Fruit fly (Drosophila melanogaster) whole organism, adult: ENCODE results near the gene CG14852.

Source experiments
- CG11617 ChIP-seq: fragments of 200-800 bp; sonication (Bioruptor generic); optimal IDR thresholded peaks from 2 replicates; lab custom pipeline; 2017; ENCODE audit warnings: mild to moderate bottlenecking, missing biosample characterization, missing genetic modification reagents, missing genetic modification characterization
- CG12768 ChIP-seq: fragments of 200-800 bp; sonication (Bioruptor generic); optimal IDR thresholded peaks from 2 replicates; lab custom pipeline; 2017; ENCODE audit warnings: missing biosample characterization, missing genetic modification characterization, mild to moderate bottlenecking, moderate library complexity, missing genetic modification reagents
- CG14711 ChIP-seq: fragments of 200-800 bp; sonication (Bioruptor generic); optimal IDR thresholded peaks from 2 replicates; lab custom pipeline; 2018; ENCODE audit warnings: missing biosample characterization, mild to moderate bottlenecking, missing genetic modification characterization, moderate library complexity
- CG1620 ChIP-seq: fragments of 200-800 bp; sonication (Bioruptor generic); optimal IDR thresholded peaks from 2 replicates; lab custom pipeline; 2016; ENCODE audit warnings: missing biosample characterization, missing genetic modification characterization
- CG33017 ChIP-seq: fragments of 200-800 bp; sonication (Bioruptor generic); optimal IDR thresholded peaks from 2 replicates; lab custom pipeline; 2018; ENCODE audit warnings: missing biosample characterization, mild to moderate bottlenecking, missing genetic modification characterization, moderate library complexity
- CG5204 ChIP-seq: fragments of 200-800 bp; sonication (Bioruptor generic); optimal IDR thresholded peaks from 2 replicates; lab custom pipeline; 2016; ENCODE audit warnings: missing biosample characterization, missing genetic modification characterization
- CG7045 ChIP-seq: fragments of 200-800 bp; sonication (Bioruptor generic); optimal IDR thresholded peaks from 2 replicates; lab custom pipeline; 2017; ENCODE audit warnings: missing biosample characterization, mild to moderate bottlenecking, missing genetic modification characterization
- CG7101 ChIP-seq: fragments of 200-800 bp; sonication (Bioruptor generic); optimal IDR thresholded peaks from 2 replicates; lab custom pipeline; 2018; ENCODE audit warnings: missing biosample characterization, mild to moderate bottlenecking, missing genetic modification characterization, moderate library complexity
- Clk ChIP-seq: fragments of 200-800 bp; sonication (Bioruptor generic); optimal IDR thresholded peaks from 2 replicates; lab custom pipeline; 2017; ENCODE audit warnings: missing biosample characterization, missing genetic modification characterization
- Crg-1 ChIP-seq: fragments of 200-800 bp; sonication (Bioruptor generic); optimal IDR thresholded peaks from 2 replicates; lab custom pipeline; 2016; ENCODE audit warnings: missing biosample characterization, missing genetic modification characterization
- Hr96 ChIP-seq: fragments of 200-800 bp; sonication (Bioruptor generic); optimal IDR thresholded peaks from 2 replicates; lab custom pipeline; 2016; ENCODE audit warnings: missing biosample characterization, missing genetic modification characterization
- Mnt ChIP-seq: fragments of 200-800 bp; sonication (Bioruptor generic); optimal IDR thresholded peaks from 2 replicates; lab custom pipeline; 2016; ENCODE audit warnings: missing biosample characterization, mild to moderate bottlenecking, missing genetic modification characterization
- bab1 ChIP-seq: fragments of 200-800 bp; sonication (Bioruptor generic); optimal IDR thresholded peaks from 3 replicates; lab custom pipeline; 2019; ENCODE audit warnings: missing biosample characterization, mild to moderate bottlenecking, missing genetic modification characterization, moderate library complexity
- cic ChIP-seq: fragments of 200-800 bp; sonication (Bioruptor generic); optimal IDR thresholded peaks from 2 replicates; lab custom pipeline; 2017; ENCODE audit warnings: missing biosample characterization, mild to moderate bottlenecking, missing genetic modification characterization, moderate library complexity
- cnc ChIP-seq, 2 experiments: fragments of >200 bp; optimal IDR thresholded peaks; 2 replicates each; lab custom pipeline; 2017
- kay ChIP-seq: fragments of 200-800 bp; sonication (Bioruptor generic); peaks from one replicate; lab custom pipeline; 2016; ENCODE audit warnings: missing biosample characterization, missing genetic modification characterization, borderline replicate concordance
- ovo ChIP-seq: fragments of 200-800 bp; sonication (Bioruptor generic); optimal IDR thresholded peaks from 2 replicates; lab custom pipeline; 2016; ENCODE audit warnings: missing biosample characterization, missing genetic modification characterization
- pad ChIP-seq: fragments of 200-800 bp; sonication (Bioruptor generic); optimal IDR thresholded peaks from 3 replicates; lab custom pipeline; 2017; ENCODE audit warnings: missing biosample characterization, missing genetic modification characterization, mild to moderate bottlenecking, moderate library complexity, missing genetic modification reagents
- tj ChIP-seq: fragments of 200-800 bp; sonication (Bioruptor generic); optimal IDR thresholded peaks from 3 replicates; lab custom pipeline; 2017; ENCODE audit warnings: missing biosample characterization, mild to moderate bottlenecking, missing genetic modification characterization, moderate library complexity
- toe ChIP-seq: fragments of 200-800 bp; sonication (Bioruptor generic); optimal IDR thresholded peaks from 2 replicates; lab custom pipeline; 2016; ENCODE audit warnings: missing biosample characterization, missing genetic modification characterization

CG14852 gene

DNA sequence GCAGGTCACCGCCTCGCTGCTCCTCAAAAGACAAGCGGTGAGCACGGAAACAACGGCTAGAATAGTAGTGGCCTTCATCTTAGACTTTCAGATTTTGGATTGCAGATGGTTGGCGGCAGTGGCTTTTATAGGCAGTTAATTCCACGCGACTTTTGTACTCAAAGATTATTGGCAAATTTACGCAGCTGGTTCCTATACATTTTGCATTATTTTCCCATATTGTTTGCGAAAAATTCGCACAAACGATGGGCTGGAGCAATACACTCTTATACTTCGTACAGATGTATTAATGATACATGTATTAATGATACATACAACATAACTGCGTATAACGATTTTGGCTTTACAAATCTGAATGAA is 1.0 kb upstream of the CG14852 start, which contains the start of gene CG8087:
Gene CG8087 (minus strand): TSS at position 101 of the 360 bp plus-strand sequence.
- TF ChIP-seq Crg-1 (GFP tag; lab: Kevin White, UChicago): no peak
- TF ChIP-seq CG1620: no peak
- TF ChIP-seq CG12768: no peak
- no peak for TF ChIP-seq ovo (GFP tag; lab: Kevin White, UChicago)
- TF ChIP-seq kay (GFP tag; lab: Kevin White, UChicago): no peak
- no peak for TF ChIP-seq CG5204 (GFP tag; lab: Kevin White, UChicago)

DNA sequence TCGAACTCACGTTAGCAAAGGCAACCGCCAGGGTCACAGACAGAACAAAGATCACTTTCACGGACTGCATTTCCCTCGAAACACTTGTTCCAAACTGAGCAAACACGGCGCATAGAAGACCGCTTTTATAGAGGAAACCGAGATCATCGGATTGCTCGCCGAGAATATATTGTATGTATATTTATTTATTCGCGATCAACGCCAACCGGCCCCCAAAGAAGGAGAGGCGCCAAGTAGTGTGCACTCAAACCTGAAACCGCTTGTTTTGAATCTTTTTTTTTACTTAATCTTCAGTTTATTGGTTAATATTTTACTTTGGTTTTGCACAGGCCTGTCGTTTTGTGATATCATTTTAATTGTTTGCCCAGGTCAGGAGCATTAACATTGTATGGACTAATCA is 1.6 kb downstream of the CG14852 start, which contains the start of gene CG31313:
Gene CG31313 (minus strand): TSS at position 101 of the 400 bp plus-strand sequence.
- TF ChIP-seq cnc (optimal IDR thresholded peaks at IDR 0.05; lab: Kevin White, UChicago) (no peak), CG7101 (tag; lab: Kevin White, UChicago) (no peak), Hr96 (GFP tag; lab: Kevin White, UChicago) (no peak), CG33017 (tag; lab: Kevin White, UChicago) (no peak), cic (GFP tag; lab: Kevin White, UChicago) (no peak), toe (GFP tag; lab: Kevin White, UChicago) (no peak), pad (GFP tag; lab: Kevin White, UChicago) (no peak), ovo (GFP tag; lab: Kevin White, UChicago) (no peak), CG1620 (no peak), tj (GFP tag; lab: Kevin White, UChicago) (no peak), bab1 (GFP tag; lab: Kevin White, UChicago) (no peak), CG12768 (no peak)

DNA sequence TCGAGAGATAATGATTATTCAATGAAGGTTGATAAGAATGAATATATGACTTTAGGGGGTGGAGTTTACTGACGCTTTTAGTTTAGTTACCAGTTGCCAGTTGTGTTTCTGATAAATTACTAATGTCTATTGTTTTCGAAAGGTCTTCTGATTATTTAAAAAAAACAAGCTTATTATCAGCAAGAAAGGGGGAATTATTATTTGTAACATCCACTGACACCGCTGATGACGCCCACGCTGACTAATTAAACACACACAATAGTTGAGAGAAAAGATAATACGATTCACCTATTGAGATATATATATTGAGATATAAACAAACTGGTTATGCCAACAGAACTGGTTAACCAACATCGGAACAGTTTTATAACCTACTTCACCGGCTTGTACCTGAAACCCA is 2.1 kb downstream of the CG14852 start:
- TF ChIP-seq Crg-1 (GFP tag; lab: Kevin White, UChicago) (no peak), cic (GFP tag; lab: Kevin White, UChicago) (peak; percentile 12), CG12768 (no peak), CG14711 (tag; lab: Kevin White, UChicago) (no peak), kay (GFP tag; lab: Kevin White, UChicago) (peak; percentile 97), CG1620 (no peak), CG33017 (tag; lab: Kevin White, UChicago) (no peak), bab1 (GFP tag; lab: Kevin White, UChicago) (no peak), toe (GFP tag; lab: Kevin White, UChicago) (no peak), Mnt (GFP tag; lab: Kevin White, UChicago) (no peak), cnc (optimal IDR thresholded peaks at IDR 0.05; lab: Kevin White, UChicago) (no peak)

DNA sequence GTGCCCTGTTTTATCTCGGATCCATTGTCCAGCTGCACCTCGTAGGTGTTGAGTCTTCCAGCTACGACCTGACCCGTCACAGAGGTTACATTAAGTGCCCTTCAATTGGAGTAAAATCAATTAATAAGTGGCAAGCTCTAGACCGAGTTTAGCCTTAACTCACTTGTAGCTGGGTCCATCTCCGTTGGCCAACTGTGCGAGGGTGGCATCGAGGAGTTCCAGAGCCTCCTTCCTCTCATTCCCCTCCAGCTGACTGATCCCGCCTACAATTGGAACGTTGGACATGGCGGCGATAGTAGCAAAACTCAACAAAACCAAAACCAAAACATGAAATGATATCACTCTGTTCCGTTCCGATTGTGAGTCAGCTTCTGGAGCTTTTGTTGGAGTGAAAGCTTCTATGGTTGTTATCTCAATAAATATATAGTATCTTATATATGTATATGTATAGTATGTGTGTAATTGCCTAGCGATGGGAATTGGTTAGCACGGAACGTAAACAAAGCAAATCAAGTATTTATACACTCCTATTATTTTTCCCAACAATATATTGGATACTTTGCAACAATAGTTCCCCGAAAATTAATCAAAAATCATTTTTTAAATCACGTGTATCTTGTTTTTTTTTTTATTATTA is 2.9 kb downstream of the CG14852 start, which contains the start of gene CG8066:
Gene CG8066 (minus strand): TSS at position 347 of the 637 bp plus-strand sequence.
- TF ChIP-seq tj (GFP tag; lab: Kevin White, UChicago) (no peak), Clk (GFP tag; lab: Kevin White, UChicago) (no peak), Mnt (GFP tag; lab: Kevin White, UChicago) (no peak), CG1620 (no peak), CG33017 (tag; lab: Kevin White, UChicago) (peak; percentile 68), CG7101 (tag; lab: Kevin White, UChicago) (peak; percentile 23), bab1 (GFP tag; lab: Kevin White, UChicago) (no peak), CG14711 (tag; lab: Kevin White, UChicago) (peak; percentile 46), CG12768 (peak; percentile 18), cnc (optimal IDR thresholded peaks at IDR 0.05; lab: Kevin White, UChicago) (no peak), ovo (GFP tag; lab: Kevin White, UChicago) (peak; percentile 1), CG5204 (GFP tag; lab: Kevin White, UChicago) (no peak), Hr96 (GFP tag; lab: Kevin White, UChicago) (no peak), CG11617 (GFP tag; lab: Kevin White, UChicago) (peak; percentile 42), Crg-1 (GFP tag; lab: Kevin White, UChicago) (no peak), CG7045 (GFP tag; lab: Kevin White, UChicago) (no peak), pad (GFP tag; lab: Kevin White, UChicago) (no peak), kay (GFP tag; lab: Kevin White, UChicago) (peak; percentile 98), toe (GFP tag; lab: Kevin White, UChicago) (peak; percentile 52), cic (GFP tag; lab: Kevin White, UChicago) (peak; percentile 75)

DNA sequence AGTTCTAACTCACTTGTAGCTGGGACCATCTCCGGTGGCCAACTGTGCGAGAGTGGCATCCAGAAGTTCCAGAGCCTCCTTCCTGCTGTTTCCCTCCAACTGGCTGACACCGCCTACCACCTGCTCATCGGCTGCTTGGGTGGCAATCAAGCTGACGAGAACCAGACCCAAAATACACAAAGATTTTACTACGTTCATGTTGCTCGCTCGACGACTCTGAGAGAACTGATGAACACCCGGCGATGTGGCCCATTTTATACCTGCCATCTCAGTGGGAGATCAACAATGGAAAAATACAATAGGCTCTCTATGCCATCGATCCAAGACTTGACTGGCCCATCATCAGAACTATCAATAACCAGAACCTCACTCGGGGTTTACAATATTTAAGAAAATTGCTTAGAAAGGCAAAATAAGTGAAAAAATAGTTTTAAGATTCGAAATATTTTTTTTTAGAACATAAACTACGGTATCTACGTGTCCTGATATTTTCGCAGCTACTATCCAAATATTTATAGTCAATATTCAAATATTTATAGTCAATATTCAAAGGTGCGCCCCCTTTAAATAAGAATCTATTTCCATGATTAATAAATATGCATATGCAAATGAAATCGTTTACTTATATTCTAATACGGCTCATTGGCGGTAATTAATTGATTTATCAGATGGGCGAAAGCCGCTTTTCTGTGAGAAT is 3.8 kb downstream of the CG14852 start, which contains the start of gene Cys:
Gene Cys (minus strand): TSS at position 234 of the 697 bp plus-strand sequence.
- no peak for TF ChIP-seq tj (GFP tag; lab: Kevin White, UChicago)
- TF ChIP-seq cnc (optimal IDR thresholded peaks at IDR 0.05; lab: Kevin White, UChicago): no peak
- TF ChIP-seq CG7101 (tag; lab: Kevin White, UChicago): peak; percentile 59
- peak; percentile 90 for TF ChIP-seq kay (GFP tag; lab: Kevin White, UChicago)
- no peak for TF ChIP-seq cic (GFP tag; lab: Kevin White, UChicago)
- peak; percentile 14 for TF ChIP-seq toe (GFP tag; lab: Kevin White, UChicago)
- TF ChIP-seq CG33017 (tag; lab: Kevin White, UChicago): peak; percentile 43
